Fruit fly (Drosophila melanogaster) whole organism, embryonic: ENCODE data around the gene dlt.

ENCODE experiments used
- C15 ChIP-seq: fragments of 200-800 bp; sonication (Bioruptor generic); IDR thresholded peaks from 3 replicates; pipeline ENCODE4 v1.3.6; 2022; ENCODE audit warnings: missing biosample characterization, missing genetic modification characterization
- CG10321 ChIP-seq: fragments of 200-800 bp; sonication (Bioruptor generic); IDR thresholded peaks from 2 replicates; pipeline ENCODE4 v1.3.6; 2022; ENCODE audit warnings: missing biosample characterization, missing genetic modification characterization
- CG10366 ChIP-seq: fragments of 200-800 bp; sonication (Bioruptor generic); IDR thresholded peaks from 2 replicates; pipeline ENCODE4 v1.3.6; 2022; ENCODE audit warnings: missing biosample characterization, missing genetic modification characterization
- CG10543 ChIP-seq: fragments of 200-800 bp; sonication (Bioruptor generic); optimal IDR thresholded peaks from 3 replicates; lab custom pipeline; 2017; ENCODE audit warnings: missing biosample characterization, mild to moderate bottlenecking, missing genetic modification characterization, moderate library complexity
- CG10959 ChIP-seq: fragments of 200-800 bp; sonication (Bioruptor generic); IDR thresholded peaks from 2 replicates; pipeline ENCODE4 v1.3.6; 2022; ENCODE audit warnings: missing biosample characterization, missing genetic modification characterization
- CG12299 ChIP-seq: fragments of 200-800 bp; sonication (Bioruptor generic); optimal IDR thresholded peaks from 2 replicates; lab custom pipeline; 2018; ENCODE audit warnings: missing biosample characterization, mild to moderate bottlenecking, missing genetic modification characterization
- CG13287 ChIP-seq: fragments of 200-800 bp; sonication (Bioruptor generic); IDR thresholded peaks from 2 replicates; pipeline ENCODE4 v1.3.6; 2022; ENCODE audit warnings: missing biosample characterization, missing genetic modification characterization; ENCODE audit not compliant: partially characterized antibody
- CG15073 ChIP-seq: fragments of 200-800 bp; sonication (Bioruptor generic); optimal IDR thresholded peaks from 2 replicates; lab custom pipeline; 2016; ENCODE audit warnings: missing biosample characterization, missing genetic modification characterization
- CG16813 ChIP-seq: fragments of 200-800 bp; sonication (Bioruptor generic); IDR thresholded peaks from 3 replicates; pipeline ENCODE4 v1.3.6; 2022; ENCODE audit warnings: missing biosample characterization, missing genetic modification characterization; ENCODE audit not compliant: partially characterized antibody
- CG17361 ChIP-seq: fragments of 200-800 bp; sonication (Bioruptor generic); IDR thresholded peaks from 3 replicates; pipeline ENCODE4 v1.3.6; 2022; ENCODE audit warnings: missing biosample characterization, missing genetic modification characterization
- CG18262 ChIP-seq: fragments of 200-800 bp; optimal IDR thresholded peaks from 3 replicates; lab custom pipeline; 2019; ENCODE audit warnings: missing biosample characterization, mild to moderate bottlenecking, missing genetic modification characterization, moderate library complexity
- CG2889 ChIP-seq: fragments of 200-800 bp; sonication (Bioruptor generic); IDR thresholded peaks from 3 replicates; pipeline ENCODE4 v1.3.6; 2022; ENCODE audit warnings: missing biosample characterization, missing genetic modification characterization
- CG32767 ChIP-seq: fragments of 200-800 bp; sonication (Bioruptor generic); IDR thresholded peaks from 2 replicates; pipeline ENCODE4 v1.3.6; 2022; ENCODE audit warnings: missing biosample characterization, missing genetic modification characterization
- CG42726 ChIP-seq: fragments of 200-800 bp; sonication (Bioruptor generic); IDR thresholded peaks from 2 replicates; pipeline ENCODE4 v1.3.6; 2022; ENCODE audit warnings: missing biosample characterization, missing genetic modification characterization; ENCODE audit not compliant: partially characterized antibody
- CG4404 ChIP-seq: fragments of 200-800 bp; sonication (Bioruptor generic); IDR thresholded peaks from 2 replicates; pipeline ENCODE4 v1.3.6; 2022; ENCODE audit warnings: missing biosample characterization, missing genetic modification characterization
- CG5245 ChIP-seq: fragments of 200-800 bp; sonication (Bioruptor generic); optimal IDR thresholded peaks from 3 replicates; lab custom pipeline; 2016; ENCODE audit warnings: missing biosample characterization, missing genetic modification characterization
- CG6654 ChIP-seq: fragments of 200-800 bp; sonication (Bioruptor generic); optimal IDR thresholded peaks from 2 replicates; lab custom pipeline; 2017; ENCODE audit warnings: missing biosample characterization, mild to moderate bottlenecking, missing genetic modification characterization
- CG7839 ChIP-seq: fragments of 200-800 bp; sonication (Bioruptor generic); optimal IDR thresholded peaks from 3 replicates; lab custom pipeline; 2018; ENCODE audit warnings: missing biosample characterization, mild to moderate bottlenecking, missing genetic modification characterization, moderate library complexity
- CG8290 ChIP-seq, 3 experiments: fragments of 200-800 bp; sonication (Bioruptor generic); optimal IDR thresholded peaks; 2 replicates each; lab custom pipeline; 2016 to 2019; ENCODE audit warnings: missing biosample characterization in 3 of 3, missing genetic modification characterization in 3 of 3, mild to moderate bottlenecking in 2 of 3, moderate library complexity in 1 of 3
- CG8924 ChIP-seq: fragments of 200-800 bp; optimal IDR thresholded peaks from 3 replicates; lab custom pipeline; 2019; ENCODE audit warnings: missing biosample characterization, mild to moderate bottlenecking, missing genetic modification characterization, moderate library complexity
- CG8944 ChIP-seq: fragments of 200-800 bp; sonication (Bioruptor generic); optimal IDR thresholded peaks from 3 replicates; lab custom pipeline; 2016; ENCODE audit warnings: missing biosample characterization, missing genetic modification characterization
- Fer3 ChIP-seq: fragments of 200-800 bp; sonication (Bioruptor generic); optimal IDR thresholded peaks from 2 replicates; lab custom pipeline; 2018; ENCODE audit warnings: missing biosample characterization, mild to moderate bottlenecking, missing genetic modification characterization, moderate library complexity
- H15 ChIP-seq: fragments of 200-800 bp; sonication (Bioruptor generic); IDR thresholded peaks from 3 replicates; pipeline ENCODE4 v1.3.6; 2022; ENCODE audit warnings: missing biosample characterization, missing genetic modification characterization
- Myb ChIP-seq: fragments of 200-800 bp; sonication (Bioruptor generic); optimal IDR thresholded peaks from 2 replicates; lab custom pipeline; 2016; ENCODE audit warnings: missing biosample characterization, missing genetic modification characterization
- PHDP ChIP-seq: fragments of 200-800 bp; sonication (Bioruptor generic); optimal IDR thresholded peaks from 3 replicates; lab custom pipeline; 2018; ENCODE audit warnings: missing biosample characterization, mild to moderate bottlenecking, missing genetic modification characterization, moderate library complexity
- Poxn ChIP-seq: fragments of 200-800 bp; sonication (Bioruptor generic); IDR thresholded peaks from 2 replicates; pipeline ENCODE4 v1.3.6; 2022; ENCODE audit warnings: missing biosample characterization, missing genetic modification characterization
- Ptx1 ChIP-seq: fragments of 200-800 bp; sonication (Bioruptor generic); IDR thresholded peaks from 2 replicates; pipeline ENCODE4 v1.3.6; 2022; ENCODE audit warnings: missing biosample characterization, missing genetic modification characterization
- Spps ChIP-seq: fragments of 200-800 bp; sonication (Bioruptor generic); optimal IDR thresholded peaks from 2 replicates; lab custom pipeline; 2018; ENCODE audit warnings: missing biosample characterization, mild to moderate bottlenecking, missing genetic modification characterization
- amos ChIP-seq: fragments of 200-800 bp; sonication (Bioruptor generic); IDR thresholded peaks from 2 replicates; pipeline ENCODE4 v1.3.6; 2022; ENCODE audit warnings: missing biosample characterization, missing genetic modification characterization; ENCODE audit not compliant: partially characterized antibody
- da ChIP-seq: fragments of 200-800 bp; sonication (Bioruptor generic); optimal IDR thresholded peaks from 2 replicates; lab custom pipeline; 2016; ENCODE audit warnings: missing biosample characterization, missing genetic modification characterization
- fd102C ChIP-seq: fragments of 200-800 bp; sonication (Bioruptor generic); optimal IDR thresholded peaks from 2 replicates; lab custom pipeline; 2018; ENCODE audit warnings: missing biosample characterization, mild to moderate bottlenecking, missing genetic modification characterization, moderate library complexity
- gcm ChIP-seq: fragments of 200-800 bp; sonication (Bioruptor generic); optimal IDR thresholded peaks from 2 replicates; lab custom pipeline; 2019; ENCODE audit warnings: missing biosample characterization, mild to moderate bottlenecking, missing genetic modification characterization, moderate library complexity
- grau ChIP-seq: fragments of 200-800 bp; optimal IDR thresholded peaks from 3 replicates; lab custom pipeline; 2019; ENCODE audit warnings: missing biosample characterization, mild to moderate bottlenecking, missing genetic modification characterization, moderate library complexity
- hkb ChIP-seq, 2 experiments: fragments of 200-800 bp in 1 of 2; fragments of >200 bp in 1 of 2; sonication (Bioruptor generic) in 1 of 2; IDR thresholded peaks in 1 of 2; optimal IDR thresholded peaks in 1 of 2; 2 replicates each; pipeline versions ENCODE4 v1.3.6 to Lab custom; 2017 to 2022; ENCODE audit warnings: missing biosample characterization in 1 of 2, missing genetic modification characterization in 1 of 2
- ken ChIP-seq: fragments of 200-800 bp; sonication (Bioruptor generic); IDR thresholded peaks from 3 replicates; pipeline ENCODE4 v1.3.6; 2022; ENCODE audit warnings: missing biosample characterization, missing genetic modification characterization
- kni ChIP-seq: fragments of 200-800 bp; sonication (Bioruptor generic); optimal IDR thresholded peaks from 3 replicates; lab custom pipeline; 2017; ENCODE audit warnings: mild to moderate bottlenecking, missing biosample characterization, missing genetic modification reagents, missing genetic modification characterization
- lbe ChIP-seq: fragments of 200-800 bp; sonication (Bioruptor generic); optimal IDR thresholded peaks from 2 replicates; lab custom pipeline; 2016; ENCODE audit warnings: missing biosample characterization, mild to moderate bottlenecking, missing genetic modification characterization
- maf-S ChIP-seq: fragments of 200-800 bp; sonication (Bioruptor generic); optimal IDR thresholded peaks from 2 replicates; lab custom pipeline; 2016; ENCODE audit warnings: missing biosample characterization, missing genetic modification characterization
- oc ChIP-seq: fragments of 200-800 bp; sonication (Bioruptor generic); optimal IDR thresholded peaks from 2 replicates; lab custom pipeline; 2018; ENCODE audit warnings: missing biosample characterization, mild to moderate bottlenecking, missing genetic modification characterization, moderate library complexity
- pfk ChIP-seq: fragments of 200-800 bp; sonication (Bioruptor generic); optimal IDR thresholded peaks from 2 replicates; lab custom pipeline; 2018; ENCODE audit warnings: missing biosample characterization, mild to moderate bottlenecking, missing genetic modification characterization, moderate library complexity
- repo ChIP-seq: fragments of 200-800 bp; sonication (Bioruptor generic); optimal IDR thresholded peaks from 2 replicates; lab custom pipeline; 2016; ENCODE audit warnings: missing biosample characterization, missing genetic modification characterization
- ro ChIP-seq: fragments of 200-800 bp; sonication (Bioruptor generic); IDR thresholded peaks from 2 replicates; pipeline ENCODE4 v1.3.6; 2022; ENCODE audit warnings: missing biosample characterization, missing genetic modification characterization
- run ChIP-seq: fragments of 200-800 bp; sonication (Bioruptor generic); optimal IDR thresholded peaks from 3 replicates; lab custom pipeline; 2018; ENCODE audit warnings: missing biosample characterization, mild to moderate bottlenecking, missing genetic modification characterization
- sc ChIP-seq, 3 experiments: fragments of >200 bp in 2 of 3; fragments of 200-800 bp in 1 of 3; sonication (Bioruptor generic) in 1 of 3; optimal IDR thresholded peaks; 2 replicates in 2 of 3; 3 replicates in 1 of 3; lab custom pipeline; 2017; ENCODE audit warnings: mild to moderate bottlenecking in 1 of 3, missing biosample characterization in 1 of 3, missing genetic modification characterization in 1 of 3, missing genetic modification reagents in 1 of 3
- ttk ChIP-seq: fragments of 200-800 bp; sonication (Bioruptor generic); IDR thresholded peaks from 2 replicates; pipeline ENCODE4 v2.1.2; 2022; ENCODE audit warnings: missing biosample characterization, missing genetic modification characterization
- tup ChIP-seq: fragments of 200-800 bp; sonication (Bioruptor generic); optimal IDR thresholded peaks from 2 replicates; lab custom pipeline; 2016; ENCODE audit warnings: missing biosample characterization, mild to moderate bottlenecking, missing genetic modification characterization, moderate library complexity
- usp ChIP-seq: fragments of >200 bp; optimal IDR thresholded peaks from 2 replicates; lab custom pipeline; 2017; ENCODE audit warnings: missing biosample characterization, missing genetic modification characterization

dlt gene

dm6 chr3L:1740129-1740975 is 54.8 kb downstream of the dlt start (continued):
- TF ChIP-seq repo (no peak), CG10543 (GFP tag; lab: Kevin White, UChicago) (no peak), CG15073 (no peak), Myb (GFP tag; lab: Kevin White, UChicago) (peak; percentile 37), CG42726 (GFP tag; lab: Robert Waterston, UW) (no peak), H15 (GFP tag; lab: Robert Waterston, UW) (peak; percentile 71), pfk (GFP tag; lab: Kevin White, UChicago) (no peak), gcm (no peak), usp (GFP tag; lab: Kevin White, UChicago) (no peak), hkb (optimal IDR thresholded peaks at IDR 0.05; lab: Kevin White, UChicago) (no peak), hkb (GFP tag; IDR thresholded peaks at IDR 0.05; lab: Robert Waterston, UW) (peak; percentile 52), CG6654 (GFP tag; lab: Kevin White, UChicago) (no peak), C15 (GFP tag; lab: Robert Waterston, UW) (peak; percentile 42; the same call in 1 of the 3 replicates), CG10959 (GFP tag; lab: Robert Waterston, UW) (no peak), CG8944 (GFP tag; lab: Kevin White, UChicago) (peak; percentile 53), CG16813 (GFP tag; lab: Robert Waterston, UW) (no peak), ttk (GFP tag; lab: Robert Waterston, UW) (peak; percentile 72), tup (GFP tag; lab: Kevin White, UChicago) (peak; percentile 10), sc (optimal IDR thresholded peaks at IDR 0.05; lab: Kevin White, UChicago) (no peak), sc (GFP tag; optimal IDR thresholded peaks at IDR 0.05; lab: Kevin White, UChicago) (no peak), CG2889 (GFP tag; lab: Robert Waterston, UW) (peak; percentile 67; the same call in 2 of the 3 replicates), Poxn (GFP tag; lab: Robert Waterston, UW) (peak; percentile 24; the same call in 1 of the 2 replicates), ken (GFP tag; lab: Robert Waterston, UW) (peak; percentile 53; the same call in 2 of the 3 replicates), amos (GFP tag; lab: Robert Waterston, UW) (no peak), Fer3 (tag; lab: Kevin White, UChicago) (peak; percentile 66), Spps (no peak), grau (tag; lab: Kevin White, UChicago) (peak; percentile 72), CG12299 (no peak), run (tag; lab: Kevin White, UChicago) (peak; percentile 11), ro (GFP tag; lab: Robert Waterston, UW) (0 out of 2 replicates have a peak, but pooled peaks have one; percentile 13), CG8924 (tag; lab: Kevin White, UChicago) (peak; percentile 61), CG17361 (GFP tag; lab: Robert Waterston, UW) (peak; percentile 66), PHDP (tag; lab: Kevin White, UChicago) (peak; percentile 53), maf-S (GFP tag; lab: Kevin White, UChicago) (peak; percentile 48), kni (GFP tag; lab: Kevin White, UChicago) (no peak), CG5245 (GFP tag; lab: Kevin White, UChicago) (no peak), Ptx1 (GFP tag; lab: Robert Waterston, UW) (peak; percentile 89), CG13287 (no peak), CG10321 (GFP tag; lab: Robert Waterston, UW) (peak; percentile 34; the same call in 1 of the 2 replicates), CG10366 (GFP tag; lab: Robert Waterston, UW) (peak; percentile 83), CG4404 (GFP tag; lab: Robert Waterston, UW) (peak; percentile 51; the same call in 1 of the 2 replicates), lbe (GFP tag; lab: Kevin White, UChicago) (peak; percentile 32), CG8290 (GFP tag; optimal IDR thresholded peaks at IDR 0.05; lab: Kevin White, UChicago) (no peak), CG8290 (tag; optimal IDR thresholded peaks at IDR 0.05; lab: Kevin White, UChicago) (peak in 1 of 2 experiments; percentile 93), oc (peak; percentile 35), da (GFP tag; lab: Kevin White, UChicago) (no peak), CG32767 (peak; percentile 53; the same call in 1 of the 2 replicates), CG7839 (tag; lab: Kevin White, UChicago) (peak; percentile 59), CG18262 (tag; lab: Kevin White, UChicago) (peak; percentile 42), fd102C (GFP tag; lab: Kevin White, UChicago) (no peak)
